Fruit fly (Drosophila melanogaster): ENCODE results near the gene CCKLR-17D1.

DNA sequence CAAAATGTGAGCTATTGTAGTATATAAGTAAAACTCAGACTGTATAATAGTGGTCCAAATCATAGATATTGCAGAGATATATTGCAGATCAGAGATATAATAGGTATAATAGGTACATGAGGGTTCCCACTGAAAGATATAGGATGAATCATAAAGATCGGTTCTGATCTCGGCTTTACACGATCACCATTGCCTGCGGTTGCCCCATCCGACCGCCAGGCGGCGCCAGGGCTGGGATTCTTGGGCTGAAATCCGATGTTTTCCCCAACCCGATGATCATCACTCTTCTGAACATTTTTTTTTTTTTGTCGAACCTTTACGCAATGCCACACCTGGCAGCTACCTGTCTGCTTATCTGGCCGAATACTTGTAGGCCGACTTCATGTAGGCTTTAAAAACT is 22.5 kb downstream of the CCKLR-17D1 start:
- no peak for TF ChIP-seq CG5204 (GFP tag; optimal IDR thresholded peaks at IDR 0.05)
- no peak for TF ChIP-seq CG1620 (GFP tag; optimal IDR thresholded peaks at IDR 0.05)
- no peak for TF ChIP-seq toe (GFP tag; optimal IDR thresholded peaks at IDR 0.05)
- no peak for TF ChIP-seq tj (GFP tag; optimal IDR thresholded peaks at IDR 0.05)
- TF ChIP-seq CG7045 (GFP tag; optimal IDR thresholded peaks at IDR 0.05): no peak
- TF ChIP-seq pad (GFP tag; optimal IDR thresholded peaks at IDR 0.05): no peak
- TF ChIP-seq cnc (optimal IDR thresholded peaks at IDR 0.05): no peak
- no peak for TF ChIP-seq kay (GFP tag; ENCODE audit: borderline replicate concordance)
- TF ChIP-seq Crg-1 (GFP tag; optimal IDR thresholded peaks at IDR 0.05): no peak
- TF ChIP-seq CG7101 (tag; optimal IDR thresholded peaks at IDR 0.05): no peak
- TF ChIP-seq Clk (GFP tag; optimal IDR thresholded peaks at IDR 0.05): no peak
- no peak for TF ChIP-seq CG14711 (tag; optimal IDR thresholded peaks at IDR 0.05)
- TF ChIP-seq bab1 (GFP tag; optimal IDR thresholded peaks at IDR 0.05): no peak
- no peak for TF ChIP-seq CG12768 (GFP tag; optimal IDR thresholded peaks at IDR 0.05)

All from whole organism, adult.